Worm (Caenorhabditis elegans) whole organism, L1 larva: ENCODE measurements around the gene lin-8.

Source experiments
- Y116A8C.19 ChIP-seq: sonication (generic microtip); optimal IDR thresholded peaks from 2 replicates; lab custom pipeline; 2016; ENCODE audit warnings: missing compliant biosample characterization, missing genetic modification characterization, borderline replicate concordance
- irx-1 ChIP-seq: sonication (generic microtip); optimal IDR thresholded peaks from 2 replicates; lab custom pipeline; 2016; ENCODE audit warnings: missing genetic modification characterization, missing compliant biosample characterization
- lsy-2 ChIP-seq, 2 experiments: fragments of 150-350 bp; optimal IDR thresholded peaks; 2 replicates each; lab custom pipeline; 2014; ENCODE audit warnings: missing biosample characterization in 2 of 2, missing genetic modification characterization in 2 of 2
- nhr-237 ChIP-seq: fragments of 150-350 bp; optimal IDR thresholded peaks from 2 replicates; lab custom pipeline; 2014; ENCODE audit warnings: missing biosample characterization, missing genetic modification characterization
- skn-1 ChIP-seq: fragments of 150-350 bp; optimal IDR thresholded peaks from 2 replicates; lab custom pipeline; 2014; ENCODE audit warnings: missing biosample characterization, missing genetic modification characterization
- snpc-4 ChIP-seq: fragments of 150-350 bp; optimal IDR thresholded peaks from 2 replicates; lab custom pipeline; 2014; ENCODE audit warnings: missing biosample characterization, missing genetic modification characterization

DNA sequence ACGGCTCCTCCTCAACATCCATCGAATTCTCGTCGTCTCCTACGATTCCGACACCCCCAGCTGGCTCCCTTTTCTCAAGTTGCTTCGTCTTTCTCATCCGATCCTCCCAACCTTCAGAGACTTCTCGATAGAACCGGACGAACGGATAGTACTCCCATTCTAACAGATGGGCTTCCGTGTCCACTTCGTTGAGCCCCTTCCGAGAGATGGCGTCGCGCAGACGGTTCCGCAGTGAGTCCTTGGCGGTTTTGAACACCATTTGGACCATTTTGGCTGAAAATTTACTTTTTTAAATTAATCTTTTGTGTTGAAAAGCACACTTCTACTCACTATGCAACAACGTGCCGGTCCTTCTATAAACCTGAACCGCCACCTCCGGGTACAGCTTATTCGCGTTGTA lies 2.9 kb upstream of the lin-8 start:
- TF ChIP-seq nhr-237 (no peak), Y116A8C.19 (no peak), irx-1 (tag; lab: Kevin White, UChicago) (no peak), snpc-4 (tag; lab: Kevin White, UChicago) (no peak), skn-1 (tag; lab: Kevin White, UChicago) (no peak), lsy-2 (tag; optimal IDR thresholded peaks at IDR 0.05; lab: Kevin White, UChicago) (no peak)
